Fruit fly (Drosophila melanogaster): ENCODE measurements around the gene TwdlY.

- no peak for TF ChIP-seq psq (optimal IDR thresholded peaks at IDR 0.05)
- no peak for TF ChIP-seq CG8478 (optimal IDR thresholded peaks at IDR 0.05)
- TF ChIP-seq Dll (optimal IDR thresholded peaks at IDR 0.05) = no peak
These were observed 13.6 kb upstream of the TwdlY start, which contains the start of the genes CG32572 and CG34325 for dm6 chrX:16721168-16721567.
